Worm (Caenorhabditis elegans) whole organism, midembryonic: ENCODE results near the gene K10C2.12.

ENCODE experiments used
- cog-1 ChIP-seq: sonication (generic microtip); optimal IDR thresholded peaks from 2 replicates; lab custom pipeline; 2016; ENCODE audit warnings: missing genetic modification characterization, missing compliant biosample characterization
- flt-1 ChIP-seq: fragments of 200-800 bp; sonication (Bioruptor generic); IDR thresholded peaks from 2 replicates; pipeline ENCODE4 v1.3.6; 2022; ENCODE audit warnings: missing genetic modification characterization, missing compliant biosample characterization
- med-1 ChIP-seq: sonication (generic microtip); optimal IDR thresholded peaks from 2 replicates; lab custom pipeline; 2017; ENCODE audit warnings: missing genetic modification characterization, mild to moderate bottlenecking, missing compliant biosample characterization, antibody characterized with exemption, missing genetic modification reagents; ENCODE audit not compliant: insufficient read depth
- tab-1 ChIP-seq: fragments of 200-800 bp; sonication (Bioruptor generic); IDR thresholded peaks from 2 replicates; pipeline ENCODE4 v1.3.6; 2022; ENCODE audit warnings: missing genetic modification characterization, missing compliant biosample characterization
- ztf-23 ChIP-seq: fragments of 200-800 bp; sonication (Bioruptor generic); IDR thresholded peaks from 2 replicates; pipeline ENCODE4 v1.3.6; 2022; ENCODE audit warnings: missing genetic modification reagents, missing genetic modification characterization, missing compliant biosample characterization

ce11 chrX:6407805-6408204 is 12.8 kb downstream of the K10C2.12 start:
- no peak for TF ChIP-seq cog-1 (tag; lab: Kevin White, UChicago)
- TF ChIP-seq med-1, result no peak
- TF ChIP-seq flt-1 (GFP tag; lab: Robert Waterston, UW), result no peak
- no peak for TF ChIP-seq tab-1
- no peak for TF ChIP-seq ztf-23 (GFP tag; lab: Robert Waterston, UW)
